Worm (Caenorhabditis elegans) whole organism, L3 larva: Measurements from ENCODE around the gene msp-38.

Experiments used
- ZK546.5 ChIP-seq: sonication (generic microtip); optimal IDR thresholded peaks from 2 replicates; lab custom pipeline; 2017; ENCODE audit warnings: missing biosample characterization, missing genetic modification characterization
- aly-2 ChIP-seq: fragments of 150-350 bp; optimal IDR thresholded peaks from 2 replicates; lab custom pipeline; 2014; ENCODE audit warnings: missing biosample characterization, missing genetic modification characterization
- ama-1 ChIP-seq: fragments of 150-350 bp; optimal IDR thresholded peaks from 2 replicates; lab custom pipeline; 2018
- ceh-16 ChIP-seq: sonication (generic microtip); optimal IDR thresholded peaks from 2 replicates; lab custom pipeline; 2017; ENCODE audit warnings: missing biosample characterization, missing genetic modification characterization
- ceh-28 ChIP-seq: fragments of 150-350 bp; optimal IDR thresholded peaks from 2 replicates; lab custom pipeline; 2014; ENCODE audit warnings: missing biosample characterization, missing genetic modification reagents, missing genetic modification characterization
- ceh-9 ChIP-seq: sonication (generic microtip); optimal IDR thresholded peaks from 2 replicates; lab custom pipeline; 2018; ENCODE audit warnings: missing biosample characterization, missing genetic modification characterization
- daf-12 ChIP-seq: fragments of 150-350 bp; optimal IDR thresholded peaks from 2 replicates; lab custom pipeline; 2014; ENCODE audit warnings: missing biosample characterization, missing genetic modification reagents, missing genetic modification characterization
- egl-27 ChIP-seq: sonication (generic microtip); optimal IDR thresholded peaks from 4 replicates; lab custom pipeline; 2017; ENCODE audit warnings: missing biosample characterization, missing genetic modification reagents, missing genetic modification characterization
- egl-5 ChIP-seq: fragments of 150-350 bp; optimal IDR thresholded peaks from 2 replicates; lab custom pipeline; 2017; ENCODE audit warnings: missing biosample characterization, missing genetic modification reagents, missing genetic modification characterization, inconsistent platforms
- elt-2 ChIP-seq: sonication (generic microtip); optimal IDR thresholded peaks from 2 replicates; lab custom pipeline; 2016; ENCODE audit warnings: missing genetic modification reagents, mild to moderate bottlenecking, missing genetic modification characterization, missing compliant biosample characterization
- eor-1 ChIP-seq, 2 experiments: fragments of 150-350 bp; optimal IDR thresholded peaks; 2 replicates each; lab custom pipeline; 2014 to 2018; ENCODE audit warnings: missing biosample characterization in 2 of 2, missing genetic modification characterization in 2 of 2
- fkh-10 ChIP-seq: sonication (generic microtip); optimal IDR thresholded peaks from 2 replicates; lab custom pipeline; 2017; ENCODE audit warnings: missing biosample characterization, missing genetic modification reagents, missing genetic modification characterization
- fkh-2 ChIP-seq: fragments of 150-350 bp; optimal IDR thresholded peaks from 2 replicates; lab custom pipeline; 2014; ENCODE audit warnings: missing biosample characterization, missing genetic modification reagents, missing genetic modification characterization
- hmg-11 ChIP-seq: sonication (generic microtip); optimal IDR thresholded peaks from 2 replicates; lab custom pipeline; 2016; ENCODE audit warnings: missing genetic modification characterization, missing compliant biosample characterization
- jun-1 ChIP-seq: fragments of 150-350 bp; optimal IDR thresholded peaks from 2 replicates; lab custom pipeline; 2014; ENCODE audit warnings: missing biosample characterization, missing genetic modification reagents, missing genetic modification characterization
- lin-15B ChIP-seq: fragments of 150-350 bp; optimal IDR thresholded peaks from 2 replicates; lab custom pipeline; 2014; ENCODE audit warnings: missing biosample characterization, missing genetic modification characterization
- lin-39 ChIP-seq: fragments of 150-350 bp; optimal IDR thresholded peaks from 2 replicates; lab custom pipeline; 2018; ENCODE audit warnings: missing biosample characterization, missing genetic modification reagents, missing genetic modification characterization
- lsy-12 ChIP-seq: sonication (generic microtip); optimal IDR thresholded peaks from 2 replicates; lab custom pipeline; 2016; ENCODE audit warnings: mild to moderate bottlenecking, missing genetic modification characterization, missing compliant biosample characterization
- mdl-1 ChIP-seq: fragments of 150-350 bp; optimal IDR thresholded peaks from 2 replicates; lab custom pipeline; 2014; ENCODE audit warnings: missing biosample characterization, missing genetic modification characterization
- nfya-1 ChIP-seq: sonication (generic microtip); optimal IDR thresholded peaks from 2 replicates; lab custom pipeline; 2017; ENCODE audit warnings: missing genetic modification characterization, mild to moderate bottlenecking, missing compliant biosample characterization, antibody characterized with exemption, moderate library complexity; ENCODE audit not compliant: insufficient read depth
- nhr-11 ChIP-seq: fragments of 150-350 bp; optimal IDR thresholded peaks from 2 replicates; lab custom pipeline; 2014; ENCODE audit warnings: missing biosample characterization, missing genetic modification characterization
- nhr-12 ChIP-seq: fragments of 150-350 bp; optimal IDR thresholded peaks from 2 replicates; lab custom pipeline; 2014; ENCODE audit warnings: missing biosample characterization, missing genetic modification characterization
- nhr-23 ChIP-seq: fragments of 150-350 bp; optimal IDR thresholded peaks from 2 replicates; lab custom pipeline; 2014; ENCODE audit warnings: missing biosample characterization, missing genetic modification reagents, missing genetic modification characterization
- nhr-237 ChIP-seq: fragments of 150-350 bp; optimal IDR thresholded peaks from 2 replicates; lab custom pipeline; 2014; ENCODE audit warnings: missing biosample characterization, missing genetic modification characterization
- nhr-25 ChIP-seq: sonication (generic microtip); optimal IDR thresholded peaks from 2 replicates; lab custom pipeline; 2017; ENCODE audit warnings: missing biosample characterization, missing genetic modification characterization
- nhr-43 ChIP-seq: sonication (generic microtip); optimal IDR thresholded peaks from 2 replicates; lab custom pipeline; 2016; ENCODE audit warnings: mild to moderate bottlenecking, missing genetic modification characterization, missing compliant biosample characterization; ENCODE audit not compliant: poor library complexity, severe bottlenecking
- nhr-67 ChIP-seq: fragments of 150-350 bp; optimal IDR thresholded peaks from 2 replicates; lab custom pipeline; 2014; ENCODE audit warnings: missing biosample characterization, missing genetic modification characterization
- nhr-76 ChIP-seq: fragments of 150-350 bp; sonication (generic microtip); optimal IDR thresholded peaks from 5 replicates; lab custom pipeline; 2014; ENCODE audit warnings: missing biosample characterization, missing genetic modification characterization
- nhr-77 ChIP-seq: fragments of 150-350 bp; optimal IDR thresholded peaks from 2 replicates; lab custom pipeline; 2014; ENCODE audit warnings: missing biosample characterization, missing genetic modification characterization
- pha-4 ChIP-seq: fragments of 150-350 bp; optimal IDR thresholded peaks from 2 replicates; lab custom pipeline; 2014; ENCODE audit warnings: missing biosample characterization, missing genetic modification reagents, missing genetic modification characterization
- pqm-1 ChIP-seq: fragments of 150-350 bp; optimal IDR thresholded peaks from 2 replicates; lab custom pipeline; 2017; ENCODE audit warnings: missing biosample characterization, missing genetic modification characterization, inconsistent platforms
- sea-2 ChIP-seq: fragments of 150-350 bp; sonication (generic microtip); optimal IDR thresholded peaks from 4 replicates; lab custom pipeline; 2014; ENCODE audit warnings: missing biosample characterization, missing genetic modification reagents, missing genetic modification characterization
- snpc-4 ChIP-seq: fragments of 150-350 bp; optimal IDR thresholded peaks from 2 replicates; lab custom pipeline; 2014; ENCODE audit warnings: missing biosample characterization, missing genetic modification characterization
- tbx-2 ChIP-seq: sonication (generic microtip); optimal IDR thresholded peaks from 2 replicates; lab custom pipeline; 2016; ENCODE audit warnings: mild to moderate bottlenecking, missing genetic modification characterization, missing compliant biosample characterization
- unc-39 ChIP-seq: sonication (generic microtip); optimal IDR thresholded peaks from 4 replicates; lab custom pipeline; 2017; ENCODE audit warnings: missing biosample characterization, missing genetic modification characterization
- unc-62 ChIP-seq: fragments of 150-350 bp; sonication (generic microtip); optimal IDR thresholded peaks from 4 replicates; lab custom pipeline; 2014; ENCODE audit warnings: missing biosample characterization, missing genetic modification reagents, missing genetic modification characterization
- zag-1 ChIP-seq: fragments of 150-350 bp; optimal IDR thresholded peaks from 2 replicates; lab custom pipeline; 2014; ENCODE audit warnings: missing biosample characterization, missing genetic modification characterization
- ztf-11 ChIP-seq: fragments of 150-350 bp; optimal IDR thresholded peaks from 2 replicates; lab custom pipeline; 2014; ENCODE audit warnings: missing biosample characterization, missing genetic modification characterization
- ztf-4 ChIP-seq: fragments of 150-350 bp; optimal IDR thresholded peaks from 2 replicates; lab custom pipeline; 2014; ENCODE audit warnings: missing biosample characterization, missing genetic modification characterization

Gene msp-38

ce11 chrIV:10143640-10144039, at the start of gene msp-38:
Gene msp-38 (minus strand): TSS chrIV:10143740.
- no peak for TF ChIP-seq nhr-237
- TF ChIP-seq nhr-67, result no peak
- no peak for TF ChIP-seq nhr-11 (tag; lab: Kevin White, UChicago)
- TF ChIP-seq pqm-1 (tag; lab: Kevin White, UChicago), result no peak
- TF ChIP-seq lsy-12 (tag; lab: Kevin White, UChicago), result no peak
- TF ChIP-seq nfya-1 (tag; lab: Kevin White, UChicago), result no peak
- no peak for TF ChIP-seq daf-12 (tag; lab: Kevin White, UChicago)
- no peak for TF ChIP-seq ZK546.5 (tag; lab: Kevin White, UChicago)
- TF ChIP-seq eor-1 (tag; optimal IDR thresholded peaks at IDR 0.05; lab: Kevin White, UChicago), result no peak
- no peak for TF ChIP-seq elt-2
- TF ChIP-seq hmg-11 (tag; lab: Kevin White, UChicago), result no peak
- no peak for TF ChIP-seq fkh-10 (GFP tag; lab: Kevin White, UChicago)
- no peak for TF ChIP-seq nhr-76
- TF ChIP-seq egl-5, result no peak
- TF ChIP-seq lin-39 (tag; lab: Kevin White, UChicago), result no peak
- no peak for TF ChIP-seq lin-15B (tag; lab: Kevin White, UChicago)
- no peak for TF ChIP-seq tbx-2 (tag; lab: Kevin White, UChicago)
- TF ChIP-seq mdl-1 (tag; lab: Kevin White, UChicago), result no peak
- TF ChIP-seq unc-62 (GFP tag; lab: Kevin White, UChicago), result no peak

- no peak for TF ChIP-seq fkh-2 (tag; lab: Kevin White, UChicago)
- TF ChIP-seq fkh-10 (GFP tag; lab: Kevin White, UChicago), result peak; percentile 84
- TF ChIP-seq nhr-67, result no peak
- no peak for TF ChIP-seq lin-39 (tag; lab: Kevin White, UChicago)
- no peak for TF ChIP-seq mdl-1 (tag; lab: Kevin White, UChicago)
- TF ChIP-seq aly-2 (tag; lab: Kevin White, UChicago), result no peak
- no peak for TF ChIP-seq unc-39
Observed at ce11 chrIV:10191498-10191897, 48.0 kb upstream of the msp-38 start.

ce11 chrIV:10190586-10190985, 47.0 kb upstream of the msp-38 start:
- no peak for TF ChIP-seq lsy-12 (tag; lab: Kevin White, UChicago)
- no peak for TF ChIP-seq sea-2 (GFP tag; lab: Kevin White, UChicago)
- TF ChIP-seq ZK546.5 (tag; lab: Kevin White, UChicago), result no peak
- no peak for TF ChIP-seq zag-1 (tag; lab: Kevin White, UChicago)

- TF ChIP-seq fkh-10 (GFP tag; lab: Kevin White, UChicago) (peak; percentile 62), ztf-11 (tag; lab: Kevin White, UChicago) (no peak)
Observed at ce11 chrIV:10188505-10188904, 45.0 kb upstream of the msp-38 start.

ce11 chrIV:10180133-10180749, 36.7 kb upstream of the msp-38 start, which contains the start of gene gta-1:
Gene gta-1 (plus strand): TSS chrIV:10180660.
- TF ChIP-seq unc-62 (GFP tag; lab: Kevin White, UChicago), result no peak
- TF ChIP-seq hmg-11 (tag; lab: Kevin White, UChicago), result peak; percentile 18
- no peak for TF ChIP-seq ztf-11 (tag; lab: Kevin White, UChicago)
- no peak for TF ChIP-seq unc-39
- no peak for TF ChIP-seq pha-4 (tag; lab: Kevin White, UChicago)
- TF ChIP-seq egl-27 (tag; lab: Kevin White, UChicago), result no peak
- no peak for TF ChIP-seq nhr-12 (tag; lab: Kevin White, UChicago)
- peak; percentile 14 for TF ChIP-seq ceh-28
- no peak for TF ChIP-seq fkh-2 (tag; lab: Kevin White, UChicago)
- TF ChIP-seq mdl-1 (tag; lab: Kevin White, UChicago), result no peak
- TF ChIP-seq nhr-77 (tag; lab: Kevin White, UChicago), result no peak
- TF ChIP-seq nhr-237, result no peak
- peak; percentile 37 for TF ChIP-seq nfya-1 (tag; lab: Kevin White, UChicago)
- TF ChIP-seq eor-1 (tag; optimal IDR thresholded peaks at IDR 0.05; lab: Kevin White, UChicago), result no peak
- no peak for TF ChIP-seq nhr-25 (tag; lab: Kevin White, UChicago)
- no peak for TF ChIP-seq aly-2 (tag; lab: Kevin White, UChicago)
- no peak for TF ChIP-seq ZK546.5 (tag; lab: Kevin White, UChicago)
- no peak for TF ChIP-seq jun-1 (tag; lab: Kevin White, UChicago)
- TF ChIP-seq nhr-43 (tag; lab: Kevin White, UChicago), result no peak
- no peak for TF ChIP-seq daf-12 (tag; lab: Kevin White, UChicago)
- no peak for TF ChIP-seq ama-1 (lab: Kevin White, UChicago)
- TF ChIP-seq ceh-16 (tag; lab: Kevin White, UChicago), result no peak
- no peak for TF ChIP-seq nhr-76
- TF ChIP-seq tbx-2 (tag; lab: Kevin White, UChicago), result no peak
- no peak for TF ChIP-seq pqm-1 (tag; lab: Kevin White, UChicago)
- peak; percentile 52 for TF ChIP-seq egl-5
- no peak for TF ChIP-seq ceh-9
- no peak for TF ChIP-seq lin-39 (tag; lab: Kevin White, UChicago)
- TF ChIP-seq snpc-4 (tag; lab: Kevin White, UChicago), result no peak
- no peak for TF ChIP-seq zag-1 (tag; lab: Kevin White, UChicago)
- TF ChIP-seq ztf-4 (tag; lab: Kevin White, UChicago), result no peak
- TF ChIP-seq lsy-12 (tag; lab: Kevin White, UChicago), result no peak
- no peak for TF ChIP-seq nhr-23 (tag; lab: Kevin White, UChicago)
